Worm (Caenorhabditis elegans): ENCODE data around the gene sma-4.

Gene sma-4

ce11 chrIII:5806720-5807119 lies 9.3 kb upstream of the sma-4 start, which contains the start of gene R12B2.2:
R12B2.2 (plus strand) TSS chrIII:5807020.
- TF ChIP-seq mes-2 (tag; optimal IDR thresholded peaks at IDR 0.05; ENCODE audit: poor library complexity, severe bottlenecking) = peak; percentile 20
- no peak for TF ChIP-seq snpc-4 (tag; optimal IDR thresholded peaks at IDR 0.05)

- TF ChIP-seq dve-1 (tag; optimal IDR thresholded peaks at IDR 0.05; ENCODE audit: insufficient read depth) = peak; percentile 9
- peak; percentile 24 for TF ChIP-seq nhr-28 (tag; optimal IDR thresholded peaks at IDR 0.05)
- no peak for TF ChIP-seq ZK337.2 (GFP tag; IDR thresholded peaks at IDR 0.05)
- TF ChIP-seq duxl-1 (tag; optimal IDR thresholded peaks at IDR 0.05; ENCODE audit: poor library complexity) = no peak
- TF ChIP-seq jun-1 (tag; optimal IDR thresholded peaks at IDR 0.05) = no peak
- no peak for TF ChIP-seq hif-1 (tag; optimal IDR thresholded peaks at IDR 0.05)
- TF ChIP-seq php-3 (GFP tag; IDR thresholded peaks at IDR 0.05) = no peak
- TF ChIP-seq dpl-1 (GFP tag; optimal IDR thresholded peaks at IDR 0.05) = no peak
- no peak for TF ChIP-seq nhr-237 (tag; optimal IDR thresholded peaks at IDR 0.05)
- TF ChIP-seq lin-1 (GFP tag; IDR thresholded peaks at IDR 0.05) = no peak
- no peak for TF ChIP-seq egl-43 (GFP tag; IDR thresholded peaks at IDR 0.05)
- no peak for TF ChIP-seq ztf-11 (tag; optimal IDR thresholded peaks at IDR 0.05)
- TF ChIP-seq dmd-8 (GFP tag; IDR thresholded peaks at IDR 0.05) = no peak
- no peak for TF ChIP-seq T20F7.1 (GFP tag; optimal IDR thresholded peaks at IDR 0.05)
- TF ChIP-seq daf-16 (GFP tag; optimal IDR thresholded peaks at IDR 0.05) = no peak
- TF ChIP-seq daf-16 (tag; optimal IDR thresholded peaks at IDR 0.05) = peak; percentile 21
- TF ChIP-seq ceh-20 (GFP tag; IDR thresholded peaks at IDR 0.05) = no peak
- TF ChIP-seq dmd-6 (GFP tag; IDR thresholded peaks at IDR 0.05) = peak; percentile 8; the same call in 1 of the 2 replicates
- TF ChIP-seq aha-1 (tag) = peak; percentile 34
- TF ChIP-seq mes-2 (tag; optimal IDR thresholded peaks at IDR 0.05; ENCODE audit: poor library complexity, severe bottlenecking) = peak; percentile 27
- no peak for TF ChIP-seq F49E8.2 (tag; optimal IDR thresholded peaks at IDR 0.05; ENCODE audit: borderline replicate concordance)
- TF ChIP-seq daf-19 (GFP tag; conservative IDR thresholded peaks at IDR 0.05) = no peak
- TF ChIP-seq lim-7 (GFP tag; IDR thresholded peaks at IDR 0.05) = no peak
- peak; percentile 25 for TF ChIP-seq hlh-11 (tag; optimal IDR thresholded peaks at IDR 0.05)
- TF ChIP-seq daf-8 (GFP tag; IDR thresholded peaks at IDR 0.05) = no peak
- no peak for TF ChIP-seq ceh-32 (tag; optimal IDR thresholded peaks at IDR 0.05; ENCODE audit: poor library complexity)
- TF ChIP-seq lin-38 (GFP tag; IDR thresholded peaks at IDR 0.05) = no peak
- TF ChIP-seq ctbp-1 (GFP tag; IDR thresholded peaks at IDR 0.05) = no peak
- TF ChIP-seq nhr-111 (GFP tag; optimal IDR thresholded peaks at IDR 0.05) = no peak
- TF ChIP-seq lsy-2 (tag; optimal IDR thresholded peaks at IDR 0.05) = no peak
Measured at ce11 chrIII:5810012-5810411, 6.0 kb upstream of the sma-4 start.

- no peak for TF ChIP-seq ceh-62 (tag; optimal IDR thresholded peaks at IDR 0.05)
- TF ChIP-seq unc-62 (GFP tag; optimal IDR thresholded peaks at IDR 0.05 in 1 of 2) = peak in 1 of 2 experiments; percentile 1
- no peak for TF ChIP-seq unc-62 (tag; optimal IDR thresholded peaks at IDR 0.05)
- no peak for TF ChIP-seq daf-16 (GFP tag; optimal IDR thresholded peaks at IDR 0.05)
- peak; percentile 63 for TF ChIP-seq daf-16 (tag; optimal IDR thresholded peaks at IDR 0.05)
Measured at ce11 chrIII:5811957-5812356, 4.1 kb upstream of the sma-4 start.

ce11 chrIII:5812672-5813071 lies 3.4 kb upstream of the sma-4 start:
- TF ChIP-seq ZK337.2 (GFP tag; IDR thresholded peaks at IDR 0.05) = no peak
- no peak for TF ChIP-seq nhr-41 (GFP tag; IDR thresholded peaks at IDR 0.05)
- peak; percentile 61 for TF ChIP-seq nhr-28 (tag; optimal IDR thresholded peaks at IDR 0.05)
- no peak for TF ChIP-seq madf-5 (GFP tag; IDR thresholded peaks at IDR 0.05)
- TF ChIP-seq aha-1 (tag) = peak; percentile 9
- TF ChIP-seq lin-15B (tag; optimal IDR thresholded peaks at IDR 0.05) = no peak
- no peak for TF ChIP-seq zfp-2 (tag; optimal IDR thresholded peaks at IDR 0.05)
- TF ChIP-seq dmd-6 (GFP tag; IDR thresholded peaks at IDR 0.05) = peak; percentile 45
- peak in 1 of 2 experiments; percentile 60 for TF ChIP-seq unc-62 (GFP tag; optimal IDR thresholded peaks at IDR 0.05 in 1 of 2)
- TF ChIP-seq unc-62 (tag; optimal IDR thresholded peaks at IDR 0.05) = no peak
- TF ChIP-seq T26A8.4 (GFP tag; IDR thresholded peaks at IDR 0.05) = no peak
- no peak for TF ChIP-seq nhr-76 (tag; optimal IDR thresholded peaks at IDR 0.05)
- TF ChIP-seq fos-1 (tag; optimal IDR thresholded peaks at IDR 0.05) = no peak
- no peak for TF ChIP-seq F44E2.7 (GFP tag; IDR thresholded peaks at IDR 0.05)
- TF ChIP-seq zag-1 (tag; optimal IDR thresholded peaks at IDR 0.05) = no peak
- peak; percentile 63 for TF ChIP-seq mxl-3 (GFP tag; optimal IDR thresholded peaks at IDR 0.05)
- TF ChIP-seq dve-1 (tag; optimal IDR thresholded peaks at IDR 0.05; ENCODE audit: insufficient read depth) = peak; percentile 17
- peak; percentile 74 for TF ChIP-seq hlh-30 (tag; optimal IDR thresholded peaks at IDR 0.05; ENCODE audit: insufficient read depth)
- no peak for TF ChIP-seq lir-3 (tag; optimal IDR thresholded peaks at IDR 0.05)
- peak; percentile 73 for TF ChIP-seq hlh-11 (tag; optimal IDR thresholded peaks at IDR 0.05)
- TF ChIP-seq ceh-20 (GFP tag; IDR thresholded peaks at IDR 0.05) = peak; percentile 65; the same call in 1 of the 2 replicates
